Worm (Caenorhabditis elegans): Measurements from ENCODE around the gene M03D4.3.

M03D4.3 gene

DNA sequence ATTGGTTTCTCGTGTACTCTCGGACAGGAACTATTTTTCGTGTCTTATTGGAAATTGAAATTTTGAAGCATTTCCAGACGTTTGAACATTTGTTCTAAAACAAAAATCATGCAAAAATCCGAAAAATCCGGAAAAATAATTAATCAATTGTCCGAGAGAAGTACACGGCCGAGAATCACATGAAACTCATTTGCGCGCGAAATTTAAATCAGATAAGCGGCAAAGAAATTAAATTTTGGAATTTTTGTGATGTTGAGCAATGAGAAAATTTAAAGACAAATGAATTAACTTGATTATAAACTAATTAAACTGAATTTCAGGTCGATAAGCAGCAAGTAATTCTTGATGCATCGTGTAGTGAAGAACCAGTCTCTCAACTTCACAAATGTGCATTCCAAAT is 3.5 kb downstream of the M03D4.3 start:
- TF ChIP-seq daf-19 (GFP tag; conservative IDR thresholded peaks at IDR 0.05): peak; percentile 61; the same call in 1 of the 2 replicates
- TF ChIP-seq attf-4 (tag; optimal IDR thresholded peaks at IDR 0.05): no peak
- no peak for TF ChIP-seq nhr-42 (GFP tag; IDR thresholded peaks at IDR 0.05)

DNA sequence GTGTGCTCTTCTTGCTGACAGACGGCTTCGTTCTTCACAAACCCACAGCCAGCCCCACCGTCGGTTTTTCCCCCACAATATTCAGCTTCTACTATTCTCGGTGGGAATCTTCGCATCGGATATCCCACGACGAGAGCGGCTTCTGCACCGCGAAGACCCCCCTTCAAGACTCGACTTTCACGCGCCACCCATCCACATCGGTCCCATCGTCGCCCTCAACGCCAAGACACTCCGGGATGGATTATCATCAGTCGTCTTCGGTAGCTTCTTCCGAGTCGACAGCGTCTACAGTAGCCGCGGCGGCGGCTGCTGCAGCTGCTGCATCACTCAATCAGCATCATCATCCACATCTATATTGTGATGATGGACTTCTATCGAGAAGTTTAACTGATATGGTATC is 7.7 kb downstream of the M03D4.3 start:
- no peak for TF ChIP-seq arid-1 (GFP tag; conservative IDR thresholded peaks at IDR 0.05)
- TF ChIP-seq mes-2 (tag; optimal IDR thresholded peaks at IDR 0.05; ENCODE audit: poor library complexity, severe bottlenecking): no peak
- TF ChIP-seq aha-1 (tag): peak; percentile 78
- TF ChIP-seq set-16 (GFP tag; IDR thresholded peaks at IDR 0.05): peak; percentile 81

DNA sequence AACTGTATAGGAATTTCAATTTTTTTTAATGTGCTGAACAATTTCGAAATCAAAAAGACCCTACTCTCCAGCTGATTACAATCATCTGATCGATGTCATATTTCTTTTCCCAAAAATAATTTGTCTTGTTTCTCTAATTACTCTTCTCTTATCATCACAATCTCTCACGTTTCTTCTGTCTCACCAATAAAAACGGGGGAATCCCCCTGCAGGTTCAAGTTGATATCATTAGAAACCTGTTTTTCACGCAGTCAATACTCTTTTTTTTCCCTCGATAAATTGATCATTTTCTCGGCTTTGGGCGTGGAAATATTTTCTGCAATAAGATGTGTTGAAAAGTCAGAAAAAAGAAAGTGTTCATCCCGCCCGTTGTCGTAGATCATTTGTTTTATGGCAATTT is 12.4 kb downstream of the M03D4.3 start:
- peak; percentile 8 for TF ChIP-seq mes-2 (tag; optimal IDR thresholded peaks at IDR 0.05; ENCODE audit: poor library complexity, severe bottlenecking)
- TF ChIP-seq daf-16 (GFP tag; optimal IDR thresholded peaks at IDR 0.05): no peak
- peak; percentile 60 for TF ChIP-seq daf-16 (tag; optimal IDR thresholded peaks at IDR 0.05)
- TF ChIP-seq aly-2 (tag; optimal IDR thresholded peaks at IDR 0.05): no peak
- no peak for TF ChIP-seq arid-1 (GFP tag; conservative IDR thresholded peaks at IDR 0.05)
- no peak for TF ChIP-seq lin-15B (tag; optimal IDR thresholded peaks at IDR 0.05)
- TF ChIP-seq ama-1 (optimal IDR thresholded peaks at IDR 0.05): no peak
- no peak for TF ChIP-seq attf-4 (tag; optimal IDR thresholded peaks at IDR 0.05)
- TF ChIP-seq nhr-41 (GFP tag; IDR thresholded peaks at IDR 0.05): no peak
- no peak for TF ChIP-seq T26A8.4 (GFP tag; IDR thresholded peaks at IDR 0.05)
- no peak for TF ChIP-seq ceh-44 (GFP tag; IDR thresholded peaks at IDR 0.05)
- peak; percentile 58; the same call in 1 of the 2 replicates for TF ChIP-seq tra-1 (GFP tag; IDR thresholded peaks at IDR 0.05)
- TF ChIP-seq dmd-6 (GFP tag; IDR thresholded peaks at IDR 0.05): peak; percentile 91
- TF ChIP-seq cey-2 (tag; optimal IDR thresholded peaks at IDR 0.05; ENCODE audit: borderline replicate concordance, insufficient read depth): no peak
- no peak for TF ChIP-seq hmg-1.1 (GFP tag; IDR thresholded peaks at IDR 0.05)
- no peak for TF ChIP-seq ZK546.5 (tag; optimal IDR thresholded peaks at IDR 0.05)
- TF ChIP-seq F44E2.7 (GFP tag; IDR thresholded peaks at IDR 0.05): no peak
- TF ChIP-seq nhr-10 (tag; optimal IDR thresholded peaks at IDR 0.05): peak; percentile 47
- TF ChIP-seq zip-2 (tag; optimal IDR thresholded peaks at IDR 0.05): no peak
- no peak for TF ChIP-seq set-16 (GFP tag; IDR thresholded peaks at IDR 0.05)
- no peak for TF ChIP-seq lin-1 (GFP tag; IDR thresholded peaks at IDR 0.05)
- TF ChIP-seq aha-1 (tag): peak; percentile 35
- no peak for TF ChIP-seq duxl-1 (tag; optimal IDR thresholded peaks at IDR 0.05; ENCODE audit: poor library complexity)
- TF ChIP-seq nhr-25 (tag; optimal IDR thresholded peaks at IDR 0.05; ENCODE audit: borderline replicate concordance, insufficient read depth): no peak
- peak in 1 of 2 experiments; percentile 49 for TF ChIP-seq lsy-2 (tag; optimal IDR thresholded peaks at IDR 0.05)
- peak; percentile 85 for TF ChIP-seq nhr-28 (tag; optimal IDR thresholded peaks at IDR 0.05)
- TF ChIP-seq fos-1 (tag; optimal IDR thresholded peaks at IDR 0.05): no peak
- TF ChIP-seq gei-8 (GFP tag; optimal IDR thresholded peaks at IDR 0.05): peak; percentile 72
- TF ChIP-seq egl-43 (GFP tag; IDR thresholded peaks at IDR 0.05): no peak
- TF ChIP-seq hif-1 (tag; optimal IDR thresholded peaks at IDR 0.05): no peak
- TF ChIP-seq T20F7.1 (GFP tag; optimal IDR thresholded peaks at IDR 0.05): no peak
- TF ChIP-seq nhr-77 (tag; optimal IDR thresholded peaks at IDR 0.05): peak; percentile 74
- no peak for TF ChIP-seq vab-7 (GFP tag; IDR thresholded peaks at IDR 0.05)
- TF ChIP-seq spr-1 (tag; optimal IDR thresholded peaks at IDR 0.05): no peak
- no peak for TF ChIP-seq php-3 (GFP tag; IDR thresholded peaks at IDR 0.05)
- TF ChIP-seq sdz-12 (GFP tag; optimal IDR thresholded peaks at IDR 0.05): no peak
- no peak for TF ChIP-seq ZK337.2 (GFP tag; IDR thresholded peaks at IDR 0.05)
- TF ChIP-seq dve-1 (tag; optimal IDR thresholded peaks at IDR 0.05; ENCODE audit: insufficient read depth): peak; percentile 81
- peak; percentile 66; the same call in 1 of the 2 replicates for TF ChIP-seq ceh-20 (GFP tag; IDR thresholded peaks at IDR 0.05)
- TF ChIP-seq nhr-102 (tag; optimal IDR thresholded peaks at IDR 0.05): peak; percentile 37
- TF ChIP-seq hlh-30 (tag; optimal IDR thresholded peaks at IDR 0.05; ENCODE audit: insufficient read depth): peak; percentile 74
- TF ChIP-seq mdl-1 (tag; optimal IDR thresholded peaks at IDR 0.05): peak; percentile 34 to 82
- TF ChIP-seq Y105C5A.15 (GFP tag; IDR thresholded peaks at IDR 0.05): no peak
- TF ChIP-seq F10B5.3 (tag; optimal IDR thresholded peaks at IDR 0.05): no peak

All from whole organism, L4 larva.